Worm (Caenorhabditis elegans) whole organism, L1 larva: ENCODE results near the gene H35B03.2.

Source experiments
- C16A3.4 ChIP-seq: fragments of 150-350 bp; optimal IDR thresholded peaks from 2 replicates; lab custom pipeline; 2014; ENCODE audit warnings: missing biosample characterization, missing genetic modification characterization
- Y116A8C.19 ChIP-seq: sonication (generic microtip); optimal IDR thresholded peaks from 2 replicates; lab custom pipeline; 2016; ENCODE audit warnings: missing compliant biosample characterization, missing genetic modification characterization, borderline replicate concordance
- ama-1 ChIP-seq: fragments of 150-350 bp; optimal IDR thresholded peaks from 2 replicates; lab custom pipeline; 2014
- blmp-1 ChIP-seq: fragments of 150-350 bp; optimal IDR thresholded peaks from 2 replicates; lab custom pipeline; 2014; ENCODE audit warnings: missing biosample characterization, missing genetic modification characterization
- ceh-88 ChIP-seq: fragments of 200-800 bp; sonication (Bioruptor generic); IDR thresholded peaks from 2 replicates; pipeline ENCODE4 v1.3.6; 2022; ENCODE audit warnings: missing genetic modification characterization, missing compliant biosample characterization
- ceh-90 ChIP-seq: sonication (generic microtip); optimal IDR thresholded peaks from 2 replicates; lab custom pipeline; 2016; ENCODE audit warnings: missing genetic modification characterization, missing compliant biosample characterization
- ces-1 ChIP-seq: fragments of 150-350 bp; optimal IDR thresholded peaks from 2 replicates; lab custom pipeline; 2014; ENCODE audit warnings: missing biosample characterization, missing genetic modification reagents, missing genetic modification characterization
- dpl-1 ChIP-seq, 3 experiments: fragments of 150-350 bp in 2 of 3; sonication (generic microtip) in 1 of 3; optimal IDR thresholded peaks; 2 replicates each; lab custom pipeline; 2014 to 2017; ENCODE audit warnings: missing biosample characterization in 3 of 3, missing genetic modification characterization in 3 of 3, missing genetic modification reagents in 3 of 3
- dsc-1 ChIP-seq: sonication (generic microtip); optimal IDR thresholded peaks from 2 replicates; lab custom pipeline; 2016; ENCODE audit warnings: mild to moderate bottlenecking, missing genetic modification characterization, missing compliant biosample characterization
- elt-3 ChIP-seq, 6 experiments: fragments of 150-350 bp in 1 of 6; sonication (generic microtip); optimal IDR thresholded peaks; 2 replicates each; lab custom pipeline; 2017 to 2018; ENCODE audit warnings: missing biosample characterization in 6 of 6, missing genetic modification characterization in 6 of 6, inconsistent platforms in 1 of 6
- fkh-10 ChIP-seq: sonication (generic microtip); optimal IDR thresholded peaks from 2 replicates; lab custom pipeline; 2017; ENCODE audit warnings: missing biosample characterization, missing genetic modification reagents, missing genetic modification characterization
- fos-1 ChIP-seq: fragments of 150-350 bp; optimal IDR thresholded peaks from 2 replicates; lab custom pipeline; 2014; ENCODE audit warnings: missing biosample characterization, missing genetic modification characterization
- hlh-17 ChIP-seq: fragments of 200-800 bp; sonication (Bioruptor generic); optimal IDR thresholded peaks from 2 replicates; lab custom pipeline; 2018; ENCODE audit warnings: missing genetic modification characterization, mild to moderate bottlenecking, missing compliant biosample characterization, moderate library complexity, borderline replicate concordance
- irx-1 ChIP-seq: sonication (generic microtip); optimal IDR thresholded peaks from 2 replicates; lab custom pipeline; 2016; ENCODE audit warnings: missing genetic modification characterization, missing compliant biosample characterization
- jun-1 ChIP-seq: fragments of 150-350 bp; optimal IDR thresholded peaks from 2 replicates; lab custom pipeline; 2014; ENCODE audit warnings: missing biosample characterization, missing genetic modification reagents, missing genetic modification characterization
- lin-15B ChIP-seq: fragments of 150-350 bp; sonication (generic microtip); optimal IDR thresholded peaks from 3 replicates; lab custom pipeline; 2014; ENCODE audit warnings: missing biosample characterization, missing genetic modification characterization
- lin-39 ChIP-seq: fragments of 150-350 bp; optimal IDR thresholded peaks from 2 replicates; lab custom pipeline; 2014; ENCODE audit warnings: missing biosample characterization, missing genetic modification reagents, missing genetic modification characterization
- mab-9 ChIP-seq: fragments of 200-800 bp; sonication (Bioruptor generic); IDR thresholded peaks from 2 replicates; pipeline ENCODE4 v1.3.6; 2022; ENCODE audit warnings: missing genetic modification reagents, missing genetic modification characterization, missing compliant biosample characterization
- mef-2 ChIP-seq: fragments of 150-350 bp; optimal IDR thresholded peaks from 2 replicates; lab custom pipeline; 2014; ENCODE audit warnings: missing biosample characterization, missing genetic modification characterization
- mep-1 ChIP-seq: fragments of 150-350 bp; optimal IDR thresholded peaks from 2 replicates; lab custom pipeline; 2014; ENCODE audit warnings: missing biosample characterization, missing genetic modification characterization
- nhr-12 ChIP-seq: sonication (generic microtip); optimal IDR thresholded peaks from 2 replicates; lab custom pipeline; 2017; ENCODE audit warnings: missing biosample characterization, missing genetic modification characterization
- nhr-19 ChIP-seq: fragments of 200-800 bp; sonication (Bioruptor generic); conservative IDR thresholded peaks from 2 replicates; pipeline ENCODE4 v1.3.6; 2022; ENCODE audit warnings: missing genetic modification characterization, missing compliant biosample characterization
- nhr-20 ChIP-seq: sonication (generic microtip); optimal IDR thresholded peaks from 2 replicates; lab custom pipeline; 2016; ENCODE audit warnings: mild to moderate bottlenecking, missing genetic modification characterization, missing compliant biosample characterization
- nhr-47 ChIP-seq: sonication (generic microtip); optimal IDR thresholded peaks from 2 replicates; lab custom pipeline; 2016; ENCODE audit warnings: mild to moderate bottlenecking, missing genetic modification characterization, moderate library complexity, missing compliant biosample characterization
- nhr-71 ChIP-seq: sonication (generic microtip); optimal IDR thresholded peaks from 2 replicates; lab custom pipeline; 2016; ENCODE audit warnings: mild to moderate bottlenecking, missing genetic modification characterization, moderate library complexity, missing compliant biosample characterization
- nhr-76 ChIP-seq: sonication (generic microtip); optimal IDR thresholded peaks from 2 replicates; lab custom pipeline; 2017; ENCODE audit warnings: missing biosample characterization, missing genetic modification characterization
- nhr-84 ChIP-seq: sonication (generic microtip); optimal IDR thresholded peaks from 2 replicates; lab custom pipeline; 2017; ENCODE audit warnings: missing biosample characterization, missing genetic modification characterization
- nhr-85 ChIP-seq: sonication (generic microtip); peaks from one replicate; lab custom pipeline; 2016; ENCODE audit warnings: missing genetic modification characterization, inconsistent platforms, missing compliant biosample characterization
- nhr-90 ChIP-seq: sonication (generic microtip); optimal IDR thresholded peaks from 2 replicates; lab custom pipeline; 2016; ENCODE audit warnings: mild to moderate bottlenecking, missing genetic modification characterization, missing compliant biosample characterization; ENCODE audit not compliant: poor library complexity
- pqm-1 ChIP-seq: sonication (generic microtip); optimal IDR thresholded peaks from 3 replicates; lab custom pipeline; 2017; ENCODE audit warnings: missing biosample characterization, missing genetic modification characterization
- rnt-1 ChIP-seq: sonication (generic microtip); optimal IDR thresholded peaks from 2 replicates; lab custom pipeline; 2016; ENCODE audit warnings: mild to moderate bottlenecking, missing genetic modification characterization, moderate library complexity, missing compliant biosample characterization
- snpc-4 ChIP-seq: fragments of 150-350 bp; optimal IDR thresholded peaks from 2 replicates; lab custom pipeline; 2014; ENCODE audit warnings: missing biosample characterization, missing genetic modification characterization
- snu-23 ChIP-seq: sonication (generic microtip); optimal IDR thresholded peaks from 2 replicates; lab custom pipeline; 2016; ENCODE audit warnings: missing genetic modification characterization, missing compliant biosample characterization
- sptf-1 ChIP-seq: fragments of 150-350 bp; optimal IDR thresholded peaks from 2 replicates; lab custom pipeline; 2014; ENCODE audit warnings: missing biosample characterization, missing genetic modification characterization
- sup-37 ChIP-seq: fragments of 200-800 bp; sonication (Bioruptor generic); optimal IDR thresholded peaks from 2 replicates; lab custom pipeline; 2018; ENCODE audit warnings: mild to moderate bottlenecking, missing genetic modification characterization, missing compliant biosample characterization
- tbx-2 ChIP-seq: sonication (generic microtip); optimal IDR thresholded peaks from 2 replicates; lab custom pipeline; 2016; ENCODE audit warnings: missing genetic modification characterization, missing compliant biosample characterization
- tlp-1 ChIP-seq: fragments of 150-350 bp; optimal IDR thresholded peaks from 2 replicates; lab custom pipeline; 2014; ENCODE audit warnings: missing biosample characterization, missing genetic modification characterization
- unc-130 ChIP-seq: fragments of 150-350 bp; optimal IDR thresholded peaks from 2 replicates; lab custom pipeline; 2017; ENCODE audit warnings: missing biosample characterization, missing genetic modification characterization, inconsistent platforms
- unc-30 ChIP-seq: sonication (generic microtip); optimal IDR thresholded peaks from 2 replicates; lab custom pipeline; 2017; ENCODE audit warnings: missing biosample characterization, missing genetic modification characterization
- unc-62 ChIP-seq: fragments of 150-350 bp; optimal IDR thresholded peaks from 2 replicates; lab custom pipeline; 2014; ENCODE audit warnings: missing biosample characterization, missing genetic modification reagents, missing genetic modification characterization
- vab-15 ChIP-seq: sonication (generic microtip); optimal IDR thresholded peaks from 2 replicates; lab custom pipeline; 2017; ENCODE audit warnings: missing genotype, mild to moderate bottlenecking, missing genetic modification characterization, missing compliant biosample characterization
- xbp-1 ChIP-seq: sonication (generic microtip); optimal IDR thresholded peaks from 2 replicates; lab custom pipeline; 2016; ENCODE audit warnings: missing genetic modification characterization, missing compliant biosample characterization
- ztf-4 ChIP-seq: fragments of 150-350 bp; optimal IDR thresholded peaks from 2 replicates; lab custom pipeline; 2014; ENCODE audit warnings: missing biosample characterization, missing genetic modification characterization

Gene H35B03.2

DNA sequence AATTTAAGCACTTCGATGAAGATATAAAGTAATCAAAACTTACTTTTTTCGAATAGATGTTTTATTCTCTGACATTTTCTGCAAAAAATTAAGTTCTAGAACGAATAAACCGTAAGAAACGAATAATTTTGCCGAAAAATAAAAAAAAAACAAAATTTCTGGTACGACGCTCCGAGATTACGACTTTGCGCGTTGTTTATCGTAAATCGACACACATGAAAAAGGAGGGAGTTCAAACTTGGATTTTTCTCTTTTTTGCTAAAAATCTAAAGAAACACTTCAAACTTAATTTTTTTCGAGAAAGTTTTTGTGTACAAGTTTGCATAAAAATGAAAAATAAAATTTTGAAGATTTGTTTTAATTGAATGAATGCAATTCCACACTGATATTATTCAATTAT lies at the start of gene H35B03.2 (continued):
- peak; percentile 64 for TF ChIP-seq mep-1 (tag; lab: Kevin White, UChicago)
- peak; percentile 71 for TF ChIP-seq xbp-1
- peak; percentile 39 for TF ChIP-seq snpc-4
- TF ChIP-seq fos-1 (tag; lab: Kevin White, UChicago), result peak; percentile 71
- TF ChIP-seq nhr-47 (tag; lab: Kevin White, UChicago), result peak; percentile 83
- peak in 2 of 6 experiments; percentile 54 to 61 for TF ChIP-seq elt-3 (tag; optimal IDR thresholded peaks at IDR 0.05; lab: Kevin White, UChicago)
- no peak for TF ChIP-seq Y116A8C.19 (tag; lab: Kevin White, UChicago)
- TF ChIP-seq jun-1 (tag; lab: Kevin White, UChicago), result peak; percentile 32
- no peak for TF ChIP-seq ama-1 (lab: Kevin White, UChicago)
- TF ChIP-seq mef-2, result no peak
- no peak for TF ChIP-seq sup-37 (GFP tag; lab: Kevin White, UChicago)
- no peak for TF ChIP-seq sptf-1 (tag; lab: Kevin White, UChicago)
- TF ChIP-seq nhr-20 (tag; lab: Kevin White, UChicago), result peak; percentile 76
- peak; percentile 70 for TF ChIP-seq nhr-90 (tag; lab: Kevin White, UChicago)
- TF ChIP-seq nhr-12 (tag; lab: Kevin White, UChicago), result no peak
- TF ChIP-seq fkh-10, result peak; percentile 12
- TF ChIP-seq C16A3.4 (tag; lab: Kevin White, UChicago), result peak; percentile 57
- no peak for TF ChIP-seq nhr-84 (tag; lab: Kevin White, UChicago)
- no peak for TF ChIP-seq unc-30 (tag; lab: Kevin White, UChicago)
- TF ChIP-seq ces-1 (GFP tag; lab: Kevin White, UChicago), result no peak
- no peak for TF ChIP-seq nhr-76 (tag; lab: Kevin White, UChicago)
- TF ChIP-seq rnt-1 (tag; lab: Kevin White, UChicago), result peak; percentile 79
- no peak for TF ChIP-seq tlp-1 (tag; lab: Kevin White, UChicago)
- TF ChIP-seq unc-62 (GFP tag; lab: Kevin White, UChicago), result no peak
- TF ChIP-seq tbx-2 (tag; lab: Kevin White, UChicago), result peak; percentile 76
- TF ChIP-seq ceh-90, result no peak
- TF ChIP-seq vab-15 (tag; lab: Kevin White, UChicago), result no peak
- TF ChIP-seq dsc-1 (tag; lab: Kevin White, UChicago), result peak; percentile 62
- peak; percentile 66 for TF ChIP-seq lin-15B

DNA sequence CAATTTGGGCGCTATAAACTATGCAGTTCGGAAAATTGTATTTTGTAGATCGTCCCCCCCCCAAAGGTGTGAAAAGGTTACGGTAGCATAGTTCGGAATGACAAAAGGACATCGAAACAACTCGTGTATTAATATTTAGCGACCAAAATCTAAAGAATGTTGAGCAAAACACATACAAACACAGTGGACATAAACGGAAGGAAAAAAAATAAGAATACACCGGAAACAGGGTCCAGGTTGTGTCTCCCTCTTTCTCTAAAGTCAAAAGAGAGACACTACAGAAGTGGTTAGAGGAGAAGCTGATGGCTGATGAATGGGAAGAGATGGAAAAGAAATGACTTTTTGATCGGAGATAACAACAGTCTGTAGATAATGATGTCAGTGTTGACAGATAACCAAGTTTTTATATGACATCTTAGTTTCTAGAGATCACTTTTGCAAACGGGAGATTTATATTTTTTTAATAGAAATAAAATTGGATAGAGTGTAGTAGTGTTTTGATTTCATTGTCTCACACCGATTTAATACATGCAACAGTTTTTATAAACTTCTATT lies 48.8 kb upstream of the H35B03.2 start:
- TF ChIP-seq elt-3 (tag; optimal IDR thresholded peaks at IDR 0.05; lab: Kevin White, UChicago), result peak in 2 of 6 experiments; percentile 37 to 72
- no peak for TF ChIP-seq Y116A8C.19 (tag; lab: Kevin White, UChicago)
- TF ChIP-seq nhr-90 (tag; lab: Kevin White, UChicago), result no peak
- TF ChIP-seq lin-39, result no peak
- no peak for TF ChIP-seq nhr-47 (tag; lab: Kevin White, UChicago)
- no peak for TF ChIP-seq pqm-1
- TF ChIP-seq mab-9, result no peak
- no peak for TF ChIP-seq vab-15 (tag; lab: Kevin White, UChicago)
- no peak for TF ChIP-seq ama-1 (lab: Kevin White, UChicago)
- TF ChIP-seq unc-130, result no peak
- no peak for TF ChIP-seq nhr-19 (GFP tag; lab: Robert Waterston, UW)
- peak; percentile 49 for TF ChIP-seq blmp-1 (tag; lab: Kevin White, UChicago)
- TF ChIP-seq nhr-84 (tag; lab: Kevin White, UChicago), result no peak
- TF ChIP-seq irx-1 (tag; lab: Kevin White, UChicago), result no peak
- TF ChIP-seq ceh-90, result no peak
- no peak for TF ChIP-seq dpl-1 (GFP tag; optimal IDR thresholded peaks at IDR 0.05; lab: Kevin White, UChicago)
- TF ChIP-seq nhr-71, result peak; percentile 63
- TF ChIP-seq nhr-20 (tag; lab: Kevin White, UChicago), result peak; percentile 60
- no peak for TF ChIP-seq ztf-4 (tag; lab: Kevin White, UChicago)
- peak; percentile 65 for TF ChIP-seq nhr-85
- TF ChIP-seq hlh-17 (GFP tag; lab: Kevin White, UChicago), result no peak
- no peak for TF ChIP-seq ceh-88 (GFP tag; lab: Robert Waterston, UW)
- TF ChIP-seq snu-23 (GFP tag; lab: Kevin White, UChicago), result no peak
